Fruit fly (Drosophila melanogaster): ENCODE measurements around the gene CG4194.
A peak's percentile ranks its signal among the peaks of the same experiment; 100 is the strongest.

Gene CG4194

dm6 chrX:2041312-2041918 is 27.0 kb upstream of the CG4194 start, which contains the start of gene CG4313 (continued):
- TF ChIP-seq ftz-f1 (GFP tag; optimal IDR thresholded peaks at IDR 0.05), result no peak
- TF ChIP-seq D19B (GFP tag; optimal IDR thresholded peaks at IDR 0.05), result peak; percentile 35
- peak; percentile 32; the same call in 1 of the 3 replicates for TF ChIP-seq sr (GFP tag; IDR thresholded peaks at IDR 0.05)
- peak; percentile 71 to 79 for TF ChIP-seq Pdp1 (GFP tag; optimal IDR thresholded peaks at IDR 0.05)
- peak; percentile 68 for TF ChIP-seq HmgZ (tag; optimal IDR thresholded peaks at IDR 0.05)
- peak; percentile 22 for TF ChIP-seq gfzf (GFP tag; optimal IDR thresholded peaks at IDR 0.05)
- TF ChIP-seq salm (tag; optimal IDR thresholded peaks at IDR 0.05), result no peak
- TF ChIP-seq CG12744 (GFP tag; optimal IDR thresholded peaks at IDR 0.05), result peak; percentile 26
- TF ChIP-seq org-1 (GFP tag; optimal IDR thresholded peaks at IDR 0.05), result peak; percentile 58
- peak; percentile 55 for TF ChIP-seq lbe (GFP tag; optimal IDR thresholded peaks at IDR 0.05)
- TF ChIP-seq CG6175 (GFP tag; IDR thresholded peaks at IDR 0.05), result no peak
- peak; percentile 49; the same call in 1 of the 3 replicates for TF ChIP-seq ci (GFP tag; IDR thresholded peaks at IDR 0.05)
- TF ChIP-seq CG17385 (GFP tag; optimal IDR thresholded peaks at IDR 0.05), result peak; percentile 44
- TF ChIP-seq CG33213 (GFP tag; optimal IDR thresholded peaks at IDR 0.05), result peak; percentile 24
- TF ChIP-seq pho (GFP tag; optimal IDR thresholded peaks at IDR 0.05), result peak; percentile 62
- TF ChIP-seq CG1647 (GFP tag; optimal IDR thresholded peaks at IDR 0.05), result peak; percentile 11
- peak; percentile 68 for TF ChIP-seq ewg (GFP tag; optimal IDR thresholded peaks at IDR 0.05)
- TF ChIP-seq ato (GFP tag; IDR thresholded peaks at IDR 0.05; ENCODE audit: partially characterized antibody), result peak; percentile 68
- TF ChIP-seq GATAe (GFP tag; conservative IDR thresholded peaks at IDR 0.05), result no peak; the same call in 1 of the 2 replicates
- TF ChIP-seq Sry-β (GFP tag; optimal IDR thresholded peaks at IDR 0.05), result peak; percentile 80
- TF ChIP-seq Kr (GFP tag; optimal IDR thresholded peaks at IDR 0.05), result no peak
- TF ChIP-seq gsb (GFP tag; IDR thresholded peaks at IDR 0.05), result peak; percentile 37; the same call in 1 of the 2 replicates
- peak; percentile 69 for TF ChIP-seq p53 (GFP tag; optimal IDR thresholded peaks at IDR 0.05)
- no peak for TF ChIP-seq hkb (optimal IDR thresholded peaks at IDR 0.05)
- peak; percentile 49; the same call in 1 of the 2 replicates for TF ChIP-seq hkb (GFP tag; IDR thresholded peaks at IDR 0.05)
- peak; percentile 1 for TF ChIP-seq NC2α (GFP tag; optimal IDR thresholded peaks at IDR 0.05)
- no peak for TF ChIP-seq eve (GFP tag; optimal IDR thresholded peaks at IDR 0.05)
- peak; percentile 61 for TF ChIP-seq disco-r (GFP tag; optimal IDR thresholded peaks at IDR 0.05)
- TF ChIP-seq kni (GFP tag; optimal IDR thresholded peaks at IDR 0.05), result peak; percentile 21
- TF ChIP-seq CG1529 (GFP tag; optimal IDR thresholded peaks at IDR 0.05), result no peak
- peak; percentile 40 for TF ChIP-seq Spps (tag; optimal IDR thresholded peaks at IDR 0.05)
- peak; percentile 79 for TF ChIP-seq CG7372 (GFP tag; IDR thresholded peaks at IDR 0.05)
- TF ChIP-seq ara (GFP tag; IDR thresholded peaks at IDR 0.05), result peak; percentile 50; the same call in 1 of the 2 replicates
- no peak for TF ChIP-seq fru (optimal IDR thresholded peaks at IDR 0.05)
- TF ChIP-seq Drgx (GFP tag; IDR thresholded peaks at IDR 0.05), result peak; percentile 54; the same call in 1 of the 2 replicates
- TF ChIP-seq ems (GFP tag; optimal IDR thresholded peaks at IDR 0.05), result peak; percentile 66
- peak; percentile 61 for TF ChIP-seq CG4328 (GFP tag; optimal IDR thresholded peaks at IDR 0.05)
- peak; percentile 75 for TF ChIP-seq HLH54F (GFP tag; optimal IDR thresholded peaks at IDR 0.05)
- TF ChIP-seq Abd-B (GFP tag; optimal IDR thresholded peaks at IDR 0.05), result peak; percentile 62
- peak; percentile 41 for TF ChIP-seq CG12219 (GFP tag; optimal IDR thresholded peaks at IDR 0.05)
- TF ChIP-seq exex (tag; optimal IDR thresholded peaks at IDR 0.05), result no peak
- TF ChIP-seq sna (GFP tag; IDR thresholded peaks at IDR 0.05; ENCODE audit: partially characterized antibody), result peak; percentile 83
- peak; percentile 35 for TF ChIP-seq Dad (GFP tag; optimal IDR thresholded peaks at IDR 0.05)
- TF ChIP-seq Dll (GFP tag; IDR thresholded peaks at IDR 0.05; ENCODE audit: partially characterized antibody), result peak; percentile 95
- no peak for TF ChIP-seq dimm (GFP tag; IDR thresholded peaks at IDR 0.05)
- TF ChIP-seq sens (GFP tag), result peak; percentile 97
- no peak for TF ChIP-seq CG15011 (GFP tag; optimal IDR thresholded peaks at IDR 0.05)
- peak; percentile 76 for TF ChIP-seq nerfin-2 (GFP tag; IDR thresholded peaks at IDR 0.05; ENCODE audit: partially characterized antibody)
- no peak for TF ChIP-seq sc (optimal IDR thresholded peaks at IDR 0.05)
- TF ChIP-seq sc (GFP tag; optimal IDR thresholded peaks at IDR 0.05), result no peak
- peak; percentile 33; the same call in 1 of the 2 replicates for TF ChIP-seq CG4730 (GFP tag; IDR thresholded peaks at IDR 0.05)
